Worm (Caenorhabditis elegans) whole organism, young adult: Measurements from ENCODE around the gene scl-10.

Experiments used
- F10E7.11 ChIP-seq: sonication (generic microtip); optimal IDR thresholded peaks from 2 replicates; lab custom pipeline; 2017; ENCODE audit warnings: mild to moderate bottlenecking, missing genetic modification characterization, moderate library complexity, missing compliant biosample characterization
- F33H1.4 ChIP-seq: fragments of 200-800 bp; sonication (Bioruptor generic); IDR thresholded peaks from 2 replicates; pipeline ENCODE4 v1.3.6; 2022; ENCODE audit warnings: missing genetic modification reagents, missing genetic modification characterization, missing compliant biosample characterization
- K11D2.4 ChIP-seq: fragments of 200-800 bp; sonication (Bioruptor generic); IDR thresholded peaks from 2 replicates; pipeline ENCODE4 v1.3.6; 2022; ENCODE audit warnings: missing genetic modification reagents, missing genetic modification characterization, missing compliant biosample characterization
- hlh-26 ChIP-seq: fragments of 200-800 bp; sonication (Bioruptor generic); conservative IDR thresholded peaks from 2 replicates; pipeline ENCODE4 v1.3.6; 2022; ENCODE audit warnings: missing genetic modification reagents, missing genetic modification characterization, missing compliant biosample characterization
- sdz-38 ChIP-seq: sonication (generic microtip); optimal IDR thresholded peaks from 2 replicates; lab custom pipeline; 2016; ENCODE audit warnings: missing genotype, missing genetic modification characterization, missing compliant biosample characterization
- snpc-4 ChIP-seq, 5 experiments: fragments of 150-350 bp in 1 of 5; sonication (generic microtip) in 4 of 5; optimal IDR thresholded peaks; 2 replicates each; lab custom pipeline; 2014 to 2018; ENCODE audit warnings: missing genetic modification characterization in 5 of 5, missing biosample characterization in 3 of 5, antibody characterized with exemption in 2 of 5, mild to moderate bottlenecking in 2 of 5, missing compliant biosample characterization in 2 of 5, missing genotype in 2 of 5, moderate library complexity in 2 of 5, missing genetic modification reagents in 1 of 5
- sptf-2 ChIP-seq: fragments of 200-800 bp; sonication (Bioruptor generic); optimal IDR thresholded peaks from 2 replicates; lab custom pipeline; 2018; ENCODE audit warnings: mild to moderate bottlenecking, missing genetic modification characterization, missing compliant biosample characterization
- tbp1 ChIP-seq: fragments of 200-800 bp; sonication (Bioruptor generic); optimal IDR thresholded peaks from 2 replicates; lab custom pipeline; 2018; ENCODE audit warnings: mild to moderate bottlenecking, missing genetic modification characterization, missing compliant biosample characterization
- zfh-2 ChIP-seq: fragments of 200-800 bp; sonication (Bioruptor generic); conservative IDR thresholded peaks from 2 replicates; pipeline ENCODE4 v1.3.6; 2022; ENCODE audit warnings: missing genetic modification reagents, missing genetic modification characterization, missing compliant biosample characterization
- ztf-28 ChIP-seq: fragments of 200-800 bp; sonication (Bioruptor generic); IDR thresholded peaks from 2 replicates; pipeline ENCODE4 v1.3.6; 2022; ENCODE audit warnings: missing genetic modification reagents, missing genetic modification characterization, missing compliant biosample characterization

DNA sequence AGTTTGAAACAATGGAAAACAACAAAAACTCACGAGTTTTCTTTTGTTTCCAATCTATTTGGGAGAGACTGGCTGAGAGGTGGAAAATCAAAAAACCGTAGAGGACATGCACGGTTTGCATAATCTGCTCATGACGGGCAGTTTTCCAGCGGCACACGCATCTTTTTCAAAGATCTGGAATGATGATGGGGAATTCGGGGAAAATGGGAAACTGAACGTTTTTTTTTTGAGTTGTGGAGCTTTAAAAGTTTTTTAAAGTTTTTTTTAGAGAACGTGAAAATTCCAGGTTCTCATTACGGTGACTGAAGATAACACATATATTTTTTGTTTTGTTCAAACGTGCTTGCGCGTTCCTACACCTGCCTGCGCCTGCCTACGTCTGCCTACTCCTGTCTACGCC lies 28.4 kb downstream of the scl-10 start, which contains the start of gene C39E9.7:
- TF ChIP-seq sdz-38 (no peak), snpc-4 (GFP tag; optimal IDR thresholded peaks at IDR 0.05; lab: Kevin White, UChicago) (no peak), snpc-4 (tag; optimal IDR thresholded peaks at IDR 0.05; lab: Kevin White, UChicago) (no peak), tbp1 (GFP tag; lab: Kevin White, UChicago) (no peak), sptf-2 (no peak), ztf-28 (no peak), F10E7.11 (tag; lab: Kevin White, UChicago) (no peak), F33H1.4 (no peak), hlh-26 (GFP tag; lab: Robert Waterston, UW) (no peak), zfh-2 (no peak), K11D2.4 (GFP tag; lab: Robert Waterston, UW) (no peak)
